Worm (Caenorhabditis elegans): ENCODE data around the gene srg-47.

DNA sequence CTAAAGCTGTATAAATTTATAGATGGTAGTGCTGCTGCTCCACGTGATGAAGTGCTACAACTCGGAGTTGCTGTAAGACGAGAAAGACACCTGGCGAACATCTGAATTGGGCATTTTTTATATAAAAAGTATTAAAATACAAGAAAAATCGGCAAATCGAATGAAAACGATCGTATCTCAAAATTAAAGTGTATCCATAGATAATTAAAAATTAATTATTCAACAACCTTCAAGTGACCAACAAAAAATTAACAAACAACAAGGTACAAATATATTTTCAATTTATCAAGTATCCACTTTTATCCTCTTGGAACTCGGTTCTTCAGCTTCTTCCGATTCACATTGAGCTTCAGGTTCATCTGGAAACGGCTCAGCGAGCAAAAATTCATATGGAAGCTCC lies 36.8 kb downstream of the srg-47 start, which contains the start of gene R02D5.8:
- TF ChIP-seq pqm-1 (tag; optimal IDR thresholded peaks at IDR 0.05), result no peak
- no peak for TF ChIP-seq Y5F2A.4 (GFP tag; optimal IDR thresholded peaks at IDR 0.05)
- no peak for TF ChIP-seq dmd-9 (GFP tag; IDR thresholded peaks at IDR 0.05)
- no peak for TF ChIP-seq aly-2 (tag; optimal IDR thresholded peaks at IDR 0.05)
- TF ChIP-seq ces-1 (GFP tag; optimal IDR thresholded peaks at IDR 0.05), result no peak
- TF ChIP-seq lin-1 (GFP tag; IDR thresholded peaks at IDR 0.05), result no peak
- TF ChIP-seq nhr-237 (tag; optimal IDR thresholded peaks at IDR 0.05), result no peak
- no peak for TF ChIP-seq lir-3 (tag; optimal IDR thresholded peaks at IDR 0.05)
- no peak for TF ChIP-seq nhr-48 (tag; optimal IDR thresholded peaks at IDR 0.05)
- no peak for TF ChIP-seq dpl-1 (GFP tag; optimal IDR thresholded peaks at IDR 0.05)

Data from whole organism, L4 larva.